Fruit fly (Drosophila melanogaster) whole organism, embryonic: ENCODE results near the gene TMEM216.

Experiments
- Adf1 ChIP-seq: fragments of 200-800 bp; sonication (Bioruptor generic); IDR thresholded peaks from 2 replicates; pipeline ENCODE4 v1.3.6; 2022; ENCODE audit warnings: missing biosample characterization, missing genetic modification characterization
- Bdp1 ChIP-seq: fragments of 200-800 bp; sonication (Bioruptor generic); optimal IDR thresholded peaks from 3 replicates; lab custom pipeline; 2016; ENCODE audit warnings: missing biosample characterization, missing genetic modification characterization
- BtbVII ChIP-seq: fragments of 200-800 bp; sonication (Bioruptor generic); optimal IDR thresholded peaks from 3 replicates; lab custom pipeline; 2017; ENCODE audit warnings: missing biosample characterization, mild to moderate bottlenecking, missing genetic modification characterization
- CG10209 ChIP-seq: fragments of 200-800 bp; sonication (Bioruptor generic); optimal IDR thresholded peaks from 3 replicates; lab custom pipeline; 2017; ENCODE audit warnings: missing biosample characterization, mild to moderate bottlenecking, missing genetic modification characterization, missing genetic modification reagents
- CG1024 ChIP-seq: fragments of 200-800 bp; sonication (Bioruptor generic); IDR thresholded peaks from 2 replicates; pipeline ENCODE4 v1.3.6; 2022; ENCODE audit warnings: missing biosample characterization, missing genetic modification characterization
- CG11560 ChIP-seq: fragments of 200-800 bp; sonication (Bioruptor generic); IDR thresholded peaks from 3 replicates; pipeline ENCODE4 v1.3.6; 2022; ENCODE audit warnings: missing biosample characterization, missing genetic modification characterization
- CG12236 ChIP-seq: fragments of 200-800 bp; sonication (Bioruptor generic); optimal IDR thresholded peaks from 2 replicates; lab custom pipeline; 2016; ENCODE audit warnings: missing biosample characterization, missing genetic modification characterization
- CG13894 ChIP-seq: fragments of 200-800 bp; sonication (Bioruptor generic); optimal IDR thresholded peaks from 3 replicates; lab custom pipeline; 2018; ENCODE audit warnings: missing biosample characterization, mild to moderate bottlenecking, missing genetic modification characterization, moderate library complexity
- CG16813 ChIP-seq: fragments of 200-800 bp; sonication (Bioruptor generic); IDR thresholded peaks from 3 replicates; pipeline ENCODE4 v1.3.6; 2022; ENCODE audit warnings: missing biosample characterization, missing genetic modification characterization; ENCODE audit not compliant: partially characterized antibody
- CG2202 ChIP-seq: fragments of 200-800 bp; sonication (Bioruptor generic); optimal IDR thresholded peaks from 2 replicates; lab custom pipeline; 2018; ENCODE audit warnings: missing biosample characterization, mild to moderate bottlenecking, missing genetic modification characterization
- CG3407 ChIP-seq: fragments of 200-800 bp; sonication (Bioruptor generic); optimal IDR thresholded peaks from 2 replicates; lab custom pipeline; 2018; ENCODE audit warnings: missing biosample characterization, mild to moderate bottlenecking, missing genetic modification characterization
- CG4282 ChIP-seq: fragments of 200-800 bp; sonication (Bioruptor generic); optimal IDR thresholded peaks from 2 replicates; lab custom pipeline; 2016; ENCODE audit warnings: missing biosample characterization, missing genetic modification characterization
- CG6683 ChIP-seq: fragments of 200-800 bp; sonication (Bioruptor generic); optimal IDR thresholded peaks from 2 replicates; lab custom pipeline; 2017; ENCODE audit warnings: missing biosample characterization, mild to moderate bottlenecking, missing genetic modification characterization, missing genetic modification reagents
- CG6791 ChIP-seq: fragments of 200-800 bp; sonication (Bioruptor generic); IDR thresholded peaks from 3 replicates; pipeline ENCODE4 v1.3.6; 2022; ENCODE audit warnings: missing biosample characterization, missing genetic modification characterization; ENCODE audit not compliant: partially characterized antibody
- CG7839 ChIP-seq: fragments of 200-800 bp; sonication (Bioruptor generic); optimal IDR thresholded peaks from 3 replicates; lab custom pipeline; 2018; ENCODE audit warnings: missing biosample characterization, mild to moderate bottlenecking, missing genetic modification characterization, moderate library complexity
- CG8359 ChIP-seq: fragments of 200-800 bp; sonication (Bioruptor generic); optimal IDR thresholded peaks from 2 replicates; lab custom pipeline; 2017; ENCODE audit warnings: missing biosample characterization, mild to moderate bottlenecking, missing genetic modification characterization, borderline replicate concordance
- CG8388 ChIP-seq: fragments of 200-800 bp; sonication (Bioruptor generic); optimal IDR thresholded peaks from 2 replicates; lab custom pipeline; 2019; ENCODE audit warnings: missing biosample characterization, mild to moderate bottlenecking, missing genetic modification characterization, moderate library complexity
- Dp ChIP-seq: fragments of 200-800 bp; sonication (Bioruptor generic); optimal IDR thresholded peaks from 2 replicates; lab custom pipeline; 2018; ENCODE audit warnings: missing biosample characterization, mild to moderate bottlenecking, missing genetic modification characterization, moderate library complexity
- Hmr ChIP-seq: fragments of 200-800 bp; sonication (Bioruptor generic); optimal IDR thresholded peaks from 3 replicates; lab custom pipeline; 2017; ENCODE audit warnings: mild to moderate bottlenecking, missing biosample characterization, missing genetic modification reagents, missing genetic modification characterization
- MBD-R2 ChIP-seq: fragments of 200-800 bp; sonication (Bioruptor generic); IDR thresholded peaks from 2 replicates; pipeline ENCODE4 v1.3.6; 2022; ENCODE audit warnings: missing biosample characterization, missing genetic modification characterization
- Med ChIP-seq: fragments of 200-800 bp; sonication (Bioruptor generic); peaks from one replicate; lab custom pipeline; 2016; ENCODE audit warnings: missing biosample characterization, missing genetic modification characterization, mild to moderate bottlenecking, inconsistent platforms, moderate library complexity
- Sox102F ChIP-seq: fragments of 200-800 bp; sonication (Bioruptor generic); optimal IDR thresholded peaks from 2 replicates; lab custom pipeline; 2018; ENCODE audit warnings: missing biosample characterization, mild to moderate bottlenecking, missing genetic modification characterization, moderate library complexity
- Sry-δ ChIP-seq: fragments of 200-800 bp; sonication (Bioruptor generic); optimal IDR thresholded peaks from 2 replicates; lab custom pipeline; 2016; ENCODE audit warnings: missing biosample characterization, missing genetic modification characterization
- Vsx1 ChIP-seq: fragments of 200-800 bp; sonication (Bioruptor generic); optimal IDR thresholded peaks from 2 replicates; lab custom pipeline; 2017; ENCODE audit warnings: missing biosample characterization, mild to moderate bottlenecking, missing genetic modification characterization, missing genetic modification reagents
- btn ChIP-seq: fragments of 200-800 bp; sonication (Bioruptor generic); optimal IDR thresholded peaks from 2 replicates; lab custom pipeline; 2016; ENCODE audit warnings: missing biosample characterization, missing genetic modification characterization
- cas ChIP-seq: fragments of 200-800 bp; sonication (Bioruptor generic); IDR thresholded peaks from 2 replicates; pipeline ENCODE4 v1.3.6; 2022; ENCODE audit warnings: missing biosample characterization, missing genetic modification characterization
- ci ChIP-seq: fragments of 200-800 bp; sonication (Bioruptor generic); IDR thresholded peaks from 3 replicates; pipeline ENCODE4 v1.3.6; 2022; ENCODE audit warnings: missing biosample characterization, missing genetic modification characterization
- corto ChIP-seq: fragments of 200-800 bp; sonication (Bioruptor generic); optimal IDR thresholded peaks from 2 replicates; lab custom pipeline; 2016; ENCODE audit warnings: missing biosample characterization, mild to moderate bottlenecking, missing genetic modification characterization, moderate library complexity
- crp ChIP-seq, 2 experiments: fragments of 200-800 bp; sonication (Bioruptor generic); optimal IDR thresholded peaks; 2 replicates in 1 of 2; 3 replicates in 1 of 2; lab custom pipeline; 2017; ENCODE audit warnings: missing biosample characterization in 2 of 2, missing genetic modification characterization in 2 of 2, mild to moderate bottlenecking in 1 of 2, moderate library complexity in 1 of 2
- dmrt99B ChIP-seq: fragments of 200-800 bp; sonication (Bioruptor generic); optimal IDR thresholded peaks from 2 replicates; lab custom pipeline; 2018; ENCODE audit warnings: missing biosample characterization, mild to moderate bottlenecking, missing genetic modification characterization, moderate library complexity
- ems ChIP-seq: fragments of 200-800 bp; sonication (Bioruptor generic); optimal IDR thresholded peaks from 3 replicates; lab custom pipeline; 2016; ENCODE audit warnings: missing biosample characterization, missing genetic modification characterization
- en ChIP-seq: fragments of 200-800 bp; sonication (Bioruptor generic); optimal IDR thresholded peaks from 2 replicates; lab custom pipeline; 2016; ENCODE audit warnings: missing biosample characterization, missing genetic modification characterization
- gro ChIP-seq: fragments of 200-800 bp; sonication (Bioruptor generic); optimal IDR thresholded peaks from 2 replicates; lab custom pipeline; 2016; ENCODE audit warnings: missing biosample characterization, missing genetic modification characterization
- her ChIP-seq: fragments of 200-800 bp; sonication (Bioruptor generic); optimal IDR thresholded peaks from 2 replicates; lab custom pipeline; 2016; ENCODE audit warnings: missing biosample characterization, missing genetic modification characterization
- ind ChIP-seq: fragments of 200-800 bp; sonication (Bioruptor generic); optimal IDR thresholded peaks from 3 replicates; lab custom pipeline; 2016; ENCODE audit warnings: missing biosample characterization, missing genetic modification characterization
- knrl ChIP-seq: fragments of 200-800 bp; sonication (Bioruptor generic); IDR thresholded peaks from 3 replicates; pipeline ENCODE4 v1.3.6; 2022; ENCODE audit warnings: missing biosample characterization, missing genetic modification characterization; ENCODE audit not compliant: partially characterized antibody
- pho ChIP-seq: fragments of 200-800 bp; sonication (Bioruptor generic); optimal IDR thresholded peaks from 2 replicates; lab custom pipeline; 2016; ENCODE audit warnings: missing biosample characterization, missing genetic modification characterization
- pros ChIP-seq: fragments of 200-800 bp; sonication (Bioruptor generic); optimal IDR thresholded peaks from 3 replicates; lab custom pipeline; 2019; ENCODE audit warnings: missing biosample characterization, mild to moderate bottlenecking, missing genetic modification characterization, moderate library complexity
- pzg ChIP-seq: fragments of 200-800 bp; sonication (Bioruptor generic); optimal IDR thresholded peaks from 3 replicates; lab custom pipeline; 2018; ENCODE audit warnings: missing biosample characterization, mild to moderate bottlenecking, missing genetic modification characterization, moderate library complexity
- salm ChIP-seq: fragments of 200-800 bp; sonication (Bioruptor generic); optimal IDR thresholded peaks from 2 replicates; lab custom pipeline; 2018; ENCODE audit warnings: missing biosample characterization, mild to moderate bottlenecking, missing genetic modification characterization
- sim ChIP-seq: fragments of 200-800 bp; sonication (Bioruptor generic); IDR thresholded peaks from 2 replicates; pipeline ENCODE4 v1.3.6; 2022; ENCODE audit warnings: missing biosample characterization, missing genetic modification characterization
- slp2 ChIP-seq: fragments of 200-800 bp; sonication (Bioruptor generic); optimal IDR thresholded peaks from 2 replicates; lab custom pipeline; 2016; ENCODE audit warnings: missing biosample characterization, missing genetic modification characterization
- sob ChIP-seq: fragments of 200-800 bp; sonication (Bioruptor generic); IDR thresholded peaks from 2 replicates; pipeline ENCODE4 v1.3.6; 2022; ENCODE audit warnings: missing biosample characterization, missing genetic modification characterization
- stc ChIP-seq: fragments of 200-800 bp; sonication (Bioruptor generic); IDR thresholded peaks from 2 replicates; pipeline ENCODE4 v1.3.6; 2022; ENCODE audit warnings: missing biosample characterization, missing genetic modification characterization
- tap ChIP-seq: fragments of 200-800 bp; optimal IDR thresholded peaks from 3 replicates; lab custom pipeline; 2019; ENCODE audit warnings: missing biosample characterization, mild to moderate bottlenecking, missing genetic modification characterization, moderate library complexity
- tna ChIP-seq: fragments of 200-800 bp; sonication (Bioruptor generic); IDR thresholded peaks from 2 replicates; pipeline ENCODE4 v1.3.6; 2022; ENCODE audit warnings: missing biosample characterization, missing genetic modification characterization; ENCODE audit not compliant: partially characterized antibody
- unc-4 ChIP-seq: fragments of 200-800 bp; sonication (Bioruptor generic); IDR thresholded peaks from 2 replicates; pipeline ENCODE4 v1.3.6; 2022; ENCODE audit warnings: missing biosample characterization, missing genetic modification characterization; ENCODE audit not compliant: partially characterized antibody
- wek ChIP-seq: fragments of 200-800 bp; sonication (Bioruptor generic); optimal IDR thresholded peaks from 3 replicates; lab custom pipeline; 2018; ENCODE audit warnings: missing biosample characterization, mild to moderate bottlenecking, missing genetic modification characterization, moderate library complexity
- z ChIP-seq: fragments of 200-800 bp; sonication (Bioruptor generic); IDR thresholded peaks from 3 replicates; pipeline ENCODE4 v1.3.6; 2022; ENCODE audit warnings: missing biosample characterization, missing genetic modification characterization

TMEM216 gene

DNA sequence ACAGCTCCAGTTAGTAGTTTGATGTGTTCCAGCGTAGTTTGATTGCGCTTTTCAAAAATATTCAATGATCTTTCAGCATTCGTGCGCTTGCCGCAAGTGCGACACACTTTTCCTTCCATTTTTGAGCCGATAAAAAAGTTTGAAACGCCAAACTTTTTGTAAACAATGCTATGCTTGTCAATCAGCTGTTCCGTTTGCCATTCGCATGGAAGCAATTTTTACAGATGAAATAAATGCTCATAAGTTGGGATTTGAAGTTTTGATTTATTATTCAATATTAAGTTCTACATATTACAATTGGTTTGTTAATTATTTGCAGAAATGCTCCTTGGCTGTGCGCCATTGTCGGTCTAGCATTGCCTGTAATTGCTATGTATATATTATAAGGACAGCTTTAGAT lies 13.5 kb downstream of the TMEM216 start, which contains the start of gene ranshi (continued):
- TF ChIP-seq stc, result no peak
- no peak for TF ChIP-seq z (GFP tag; lab: Robert Waterston, UW)
- no peak for TF ChIP-seq ci (GFP tag; lab: Robert Waterston, UW)
- TF ChIP-seq CG16813 (GFP tag; lab: Robert Waterston, UW), result no peak
- no peak for TF ChIP-seq salm
- no peak for TF ChIP-seq wek (GFP tag; lab: Kevin White, UChicago)
- no peak for TF ChIP-seq her (GFP tag; lab: Kevin White, UChicago)
- TF ChIP-seq BtbVII (GFP tag; lab: Kevin White, UChicago), result no peak
- TF ChIP-seq CG8388 (GFP tag; lab: Kevin White, UChicago), result no peak
- peak in 1 of 2 experiments; percentile 79 for TF ChIP-seq crp (GFP tag; optimal IDR thresholded peaks at IDR 0.05; lab: Kevin White, UChicago)
- TF ChIP-seq CG13894, result no peak
- no peak for TF ChIP-seq Bdp1 (GFP tag; lab: Kevin White, UChicago)
- no peak for TF ChIP-seq Adf1 (GFP tag; lab: Robert Waterston, UW)
- peak; percentile 15 for TF ChIP-seq pzg (GFP tag; lab: Kevin White, UChicago)
- no peak for TF ChIP-seq ems (GFP tag; lab: Kevin White, UChicago)
- TF ChIP-seq sim, result no peak
- no peak for TF ChIP-seq pho (GFP tag; lab: Kevin White, UChicago)
- peak; percentile 77 for TF ChIP-seq MBD-R2
- no peak for TF ChIP-seq ind (GFP tag; lab: Kevin White, UChicago)
- no peak for TF ChIP-seq CG11560 (tag; lab: Robert Waterston, UW)
- TF ChIP-seq Med, result peak; percentile 28
- no peak for TF ChIP-seq CG6683 (GFP tag; lab: Kevin White, UChicago)
- no peak for TF ChIP-seq unc-4 (GFP tag; lab: Robert Waterston, UW)

DNA sequence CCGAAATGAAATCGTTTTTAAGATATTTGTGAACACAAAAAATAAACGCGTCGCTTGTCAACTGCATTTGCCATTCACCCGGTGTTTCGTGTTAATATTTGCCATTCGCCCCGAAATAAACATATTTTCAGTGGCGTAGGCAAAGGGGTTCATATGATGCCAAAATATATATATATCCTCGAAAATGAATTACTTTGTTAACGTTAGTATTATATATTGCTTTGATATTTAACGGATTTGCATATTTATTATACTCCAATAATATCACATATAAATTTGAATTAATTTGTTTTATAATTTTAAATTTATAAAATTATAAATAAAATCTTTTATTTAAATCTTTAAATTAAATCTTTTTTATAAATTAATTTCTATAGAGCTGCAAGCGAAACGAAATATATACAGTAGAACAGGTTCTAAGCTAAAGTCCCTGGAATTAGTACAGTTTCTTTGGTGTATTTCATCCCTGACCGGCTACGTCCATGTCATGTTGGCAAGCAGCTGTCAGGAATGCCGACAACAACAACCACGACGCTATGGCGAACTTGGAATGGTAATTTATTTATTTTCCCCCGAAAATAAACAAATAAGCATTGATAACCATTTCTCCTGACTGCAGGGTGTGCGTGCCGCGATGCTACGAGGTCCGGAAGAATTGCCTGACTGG lies 15.7 kb downstream of the TMEM216 start, which contains the start of the genes M1BP and CG8202:
TSS of gene M1BP (minus strand) at position 102 of the 667 bp plus-strand sequence.
TSS of gene CG8202 (plus strand) at position 495 of the 667 bp plus-strand sequence.
- TF ChIP-seq CG2202 (tag; lab: Kevin White, UChicago), result peak; percentile 77
- 0 out of 2 replicates have a peak, but pooled peaks have one; percentile 3 for TF ChIP-seq CG1024
- TF ChIP-seq Sry-δ (GFP tag; lab: Kevin White, UChicago), result peak; percentile 8
- TF ChIP-seq CG7839 (tag; lab: Kevin White, UChicago), result peak; percentile 94
- TF ChIP-seq Vsx1 (GFP tag; lab: Kevin White, UChicago), result no peak
- TF ChIP-seq CG8359 (GFP tag; lab: Kevin White, UChicago), result peak; percentile 70
- TF ChIP-seq CG6791, result no peak
- TF ChIP-seq CG10209 (GFP tag; lab: Kevin White, UChicago), result peak; percentile 90
- TF ChIP-seq tna (GFP tag; lab: Robert Waterston, UW), result no peak
- no peak for TF ChIP-seq Hmr
- peak; percentile 34 for TF ChIP-seq corto (GFP tag; lab: Kevin White, UChicago)
- peak; percentile 17 for TF ChIP-seq gro (GFP tag; lab: Kevin White, UChicago)
- no peak for TF ChIP-seq CG12236 (GFP tag; lab: Kevin White, UChicago)
- TF ChIP-seq dmrt99B (tag; lab: Kevin White, UChicago), result peak; percentile 91
- TF ChIP-seq Dp (GFP tag; lab: Kevin White, UChicago), result peak; percentile 2
- TF ChIP-seq cas (GFP tag; lab: Robert Waterston, UW), result no peak
- TF ChIP-seq tap (tag; lab: Kevin White, UChicago), result no peak
- TF ChIP-seq pros (GFP tag; lab: Kevin White, UChicago), result peak; percentile 38
- TF ChIP-seq sob, result peak; percentile 57; the same call in 1 of the 2 replicates
- peak; percentile 71 for TF ChIP-seq CG3407 (GFP tag; lab: Kevin White, UChicago)
- TF ChIP-seq Sox102F (GFP tag; lab: Kevin White, UChicago), result peak; percentile 91
- TF ChIP-seq btn (GFP tag; lab: Kevin White, UChicago), result no peak
- no peak for TF ChIP-seq CG4282 (GFP tag; lab: Kevin White, UChicago)
- no peak for TF ChIP-seq en
- TF ChIP-seq knrl (GFP tag; lab: Robert Waterston, UW), result no peak
- TF ChIP-seq slp2 (GFP tag; lab: Kevin White, UChicago), result peak; percentile 68
